Worm (Caenorhabditis elegans) whole organism, late embryonic: ENCODE results near the gene C06A1.6.
A peak's percentile ranks its signal among the peaks of the same experiment; 100 is the strongest.

ENCODE experiments used
- C38D4.7 ChIP-seq: fragments of 200-800 bp; sonication (Bioruptor generic); optimal IDR thresholded peaks from 2 replicates; lab custom pipeline; 2018; ENCODE audit warnings: mild to moderate bottlenecking, missing genetic modification characterization, moderate library complexity, missing compliant biosample characterization
- F13H6.1 ChIP-seq: sonication (generic microtip); optimal IDR thresholded peaks from 2 replicates; lab custom pipeline; 2016; ENCODE audit warnings: missing genetic modification characterization, missing compliant biosample characterization
- ahr-1 ChIP-seq: sonication (generic microtip); optimal IDR thresholded peaks from 2 replicates; lab custom pipeline; 2016; ENCODE audit warnings: missing genetic modification characterization, missing compliant biosample characterization
- ama-1 ChIP-seq: fragments of 150-350 bp; optimal IDR thresholded peaks from 2 replicates; lab custom pipeline; 2014
- ceh-18 ChIP-seq: sonication (generic microtip); optimal IDR thresholded peaks from 2 replicates; lab custom pipeline; 2016; ENCODE audit warnings: missing genetic modification characterization, missing compliant biosample characterization
- ceh-19 ChIP-seq: fragments of 200-800 bp; sonication (Bioruptor generic); optimal IDR thresholded peaks from 2 replicates; lab custom pipeline; 2018; ENCODE audit warnings: mild to moderate bottlenecking, missing genetic modification characterization, missing compliant biosample characterization
- ceh-31 ChIP-seq: sonication (generic microtip); optimal IDR thresholded peaks from 2 replicates; lab custom pipeline; 2016; ENCODE audit warnings: missing genetic modification characterization, missing compliant biosample characterization
- ceh-45 ChIP-seq: fragments of 200-800 bp; sonication (Bioruptor generic); IDR thresholded peaks from 2 replicates; pipeline ENCODE4 v1.3.6; 2022; ENCODE audit warnings: missing genetic modification reagents, missing genetic modification characterization, missing compliant biosample characterization
- ceh-48 ChIP-seq: sonication (generic microtip); optimal IDR thresholded peaks from 2 replicates; lab custom pipeline; 2016; ENCODE audit warnings: missing genetic modification characterization, inconsistent platforms, missing compliant biosample characterization
- ceh-6 ChIP-seq: fragments of 200-800 bp; sonication (Bioruptor generic); optimal IDR thresholded peaks from 2 replicates; lab custom pipeline; 2018; ENCODE audit warnings: mild to moderate bottlenecking, missing genetic modification characterization, missing compliant biosample characterization
- ceh-9 ChIP-seq: sonication (generic microtip); optimal IDR thresholded peaks from 2 replicates; lab custom pipeline; 2016; ENCODE audit warnings: mild to moderate bottlenecking, missing genetic modification characterization, inconsistent platforms, missing compliant biosample characterization
- che-1 ChIP-seq: sonication (generic microtip); optimal IDR thresholded peaks from 2 replicates; lab custom pipeline; 2016; ENCODE audit warnings: mild to moderate bottlenecking, missing genetic modification characterization, missing compliant biosample characterization
- elt-4 ChIP-seq: sonication (generic microtip); optimal IDR thresholded peaks from 2 replicates; lab custom pipeline; 2016; ENCODE audit warnings: missing genetic modification characterization, missing compliant biosample characterization
- ets-4 ChIP-seq: sonication (generic microtip); optimal IDR thresholded peaks from 2 replicates; lab custom pipeline; 2016; ENCODE audit warnings: missing genetic modification characterization, missing compliant biosample characterization
- fax-1 ChIP-seq: sonication (generic microtip); optimal IDR thresholded peaks from 2 replicates; lab custom pipeline; 2016; ENCODE audit warnings: missing genotype, missing genetic modification characterization, missing compliant biosample characterization
- hlh-30 ChIP-seq: sonication (generic microtip); optimal IDR thresholded peaks from 2 replicates; lab custom pipeline; 2017; ENCODE audit warnings: antibody characterized with exemption, missing genetic modification characterization, missing compliant biosample characterization; ENCODE audit not compliant: insufficient read depth
- hlh-8 ChIP-seq: sonication (generic microtip); optimal IDR thresholded peaks from 2 replicates; lab custom pipeline; 2016; ENCODE audit warnings: missing genotype, missing genetic modification characterization, missing compliant biosample characterization
- madf-2 ChIP-seq: sonication (generic microtip); optimal IDR thresholded peaks from 2 replicates; lab custom pipeline; 2017; ENCODE audit warnings: missing genetic modification characterization, missing compliant biosample characterization
- nfya-1 ChIP-seq: sonication (generic microtip); optimal IDR thresholded peaks from 2 replicates; lab custom pipeline; 2017; ENCODE audit warnings: missing genetic modification characterization, mild to moderate bottlenecking, missing compliant biosample characterization, antibody characterized with exemption, moderate library complexity
- nhr-11 ChIP-seq: fragments of 150-350 bp; optimal IDR thresholded peaks from 2 replicates; lab custom pipeline; 2014; ENCODE audit warnings: missing biosample characterization, missing genetic modification characterization
- nhr-232 ChIP-seq: sonication (generic microtip); optimal IDR thresholded peaks from 2 replicates; lab custom pipeline; 2016; ENCODE audit warnings: missing genetic modification characterization, missing compliant biosample characterization
- npax-4 ChIP-seq: sonication (generic microtip); optimal IDR thresholded peaks from 2 replicates; lab custom pipeline; 2016; ENCODE audit warnings: missing genetic modification characterization, missing compliant biosample characterization
- pag-3 ChIP-seq: sonication (generic microtip); optimal IDR thresholded peaks from 2 replicates; lab custom pipeline; 2016; ENCODE audit warnings: missing compliant biosample characterization, missing genetic modification characterization, borderline replicate concordance
- pat-9 ChIP-seq: fragments of 200-800 bp; sonication (Bioruptor generic); optimal IDR thresholded peaks from 2 replicates; lab custom pipeline; 2018; ENCODE audit warnings: mild to moderate bottlenecking, missing genetic modification characterization, moderate library complexity, missing compliant biosample characterization
- pax-1 ChIP-seq: fragments of 150-350 bp; optimal IDR thresholded peaks from 2 replicates; lab custom pipeline; 2014; ENCODE audit warnings: missing biosample characterization, missing genetic modification characterization
- pha-2 ChIP-seq: sonication (generic microtip); optimal IDR thresholded peaks from 2 replicates; lab custom pipeline; 2017; ENCODE audit warnings: mild to moderate bottlenecking, missing genetic modification characterization, missing compliant biosample characterization
- pha-4 ChIP-seq: fragments of 150-350 bp; optimal IDR thresholded peaks from 2 replicates; lab custom pipeline; 2018; ENCODE audit warnings: missing biosample characterization, missing genetic modification reagents, missing genetic modification characterization
- pqm-1 ChIP-seq: sonication (generic microtip); optimal IDR thresholded peaks from 2 replicates; lab custom pipeline; 2016; ENCODE audit warnings: missing genetic modification characterization, missing compliant biosample characterization
- pros-1 ChIP-seq: fragments of 150-350 bp; optimal IDR thresholded peaks from 2 replicates; lab custom pipeline; 2014; ENCODE audit warnings: missing biosample characterization, missing genetic modification reagents, missing genetic modification characterization
- ref-2 ChIP-seq: sonication (generic microtip); optimal IDR thresholded peaks from 2 replicates; lab custom pipeline; 2016; ENCODE audit warnings: missing genetic modification characterization, missing compliant biosample characterization
- rnt-1 ChIP-seq: sonication (generic microtip); optimal IDR thresholded peaks from 2 replicates; lab custom pipeline; 2016; ENCODE audit warnings: missing genetic modification characterization, missing compliant biosample characterization
- sox-2 ChIP-seq: fragments of 200-800 bp; sonication (Bioruptor generic); IDR thresholded peaks from 2 replicates; pipeline ENCODE4 v1.3.6; 2022; ENCODE audit warnings: missing genetic modification reagents, missing genetic modification characterization, missing compliant biosample characterization
- tbx-2 ChIP-seq: sonication (generic microtip); optimal IDR thresholded peaks from 2 replicates; lab custom pipeline; 2016; ENCODE audit warnings: missing genetic modification characterization, missing compliant biosample characterization
- tbx-7 ChIP-seq: sonication (generic microtip); optimal IDR thresholded peaks from 2 replicates; lab custom pipeline; 2016; ENCODE audit warnings: missing genotype, missing genetic modification characterization, missing compliant biosample characterization
- unc-3 ChIP-seq, 2 experiments: fragments of 200-800 bp in 1 of 2; sonication (Bioruptor generic) in 1 of 2; sonication (generic microtip) in 1 of 2; conservative IDR thresholded peaks in 1 of 2; optimal IDR thresholded peaks in 1 of 2; 2 replicates each; pipeline versions ENCODE4 v1.3.6 to Lab custom; 2016 to 2022; ENCODE audit warnings: missing compliant biosample characterization in 2 of 2, missing genetic modification characterization in 2 of 2, missing genetic modification reagents in 1 of 2
- unc-55 ChIP-seq: sonication (generic microtip); optimal IDR thresholded peaks from 2 replicates; lab custom pipeline; 2017; ENCODE audit warnings: missing biosample characterization, missing genetic modification reagents, missing genetic modification characterization
- ztf-16 ChIP-seq: sonication (generic microtip); optimal IDR thresholded peaks from 2 replicates; lab custom pipeline; 2017; ENCODE audit warnings: missing genetic modification characterization, missing compliant biosample characterization

Gene C06A1.6

DNA sequence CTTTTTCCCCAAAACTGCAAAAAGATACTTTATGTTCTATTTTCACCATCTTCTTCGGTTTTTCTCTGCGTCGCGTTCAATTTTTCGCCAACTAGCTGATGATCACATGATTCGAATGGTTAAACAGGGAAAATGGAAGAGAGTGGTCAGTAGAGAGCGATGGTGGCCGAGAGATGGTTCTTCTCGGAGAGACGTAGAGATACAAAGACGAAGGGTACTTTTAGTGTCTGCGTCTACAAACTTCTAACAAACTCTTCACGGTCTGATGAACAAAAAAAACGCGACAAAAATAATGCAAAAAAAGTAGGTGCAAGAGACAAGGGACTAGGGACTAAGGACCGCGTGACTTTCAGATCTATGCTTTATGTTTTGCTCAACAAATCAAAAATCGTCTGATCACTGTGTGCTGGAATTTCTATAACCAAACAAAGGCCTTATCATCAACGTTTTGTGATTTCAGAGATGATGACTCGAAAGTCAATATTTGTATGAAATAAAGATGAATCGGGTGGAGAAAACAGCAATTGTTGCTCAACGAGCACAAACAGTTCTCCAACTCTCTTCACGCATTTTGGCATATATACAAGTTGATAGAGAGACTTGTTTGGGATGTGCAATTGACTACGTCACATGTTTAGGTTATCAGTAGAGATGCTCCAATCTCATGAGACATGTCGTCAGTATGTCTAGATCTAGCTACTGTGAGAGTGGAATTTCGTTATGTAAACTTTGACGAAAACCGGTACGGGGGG lies 12.3 kb downstream of the C06A1.6 start:
- TF ChIP-seq ceh-6 (GFP tag; lab: Kevin White, UChicago) (no peak), F13H6.1 (tag; lab: Kevin White, UChicago) (peak; percentile 2), nfya-1 (peak; percentile 76), pros-1 (tag; lab: Kevin White, UChicago) (peak; percentile 65), hlh-30 (tag; lab: Kevin White, UChicago) (peak; percentile 96), pax-1 (peak; percentile 95), npax-4 (tag; lab: Kevin White, UChicago) (no peak), ceh-31 (tag; lab: Kevin White, UChicago) (peak; percentile 75), ceh-18 (tag; lab: Kevin White, UChicago) (peak; percentile 34), tbx-2 (tag; lab: Kevin White, UChicago) (peak; percentile 64), unc-55 (peak; percentile 82), ahr-1 (tag; lab: Kevin White, UChicago) (no peak), pha-2 (tag; lab: Kevin White, UChicago) (no peak), ceh-45 (GFP tag; lab: Robert Waterston, UW) (no peak), ref-2 (tag; lab: Kevin White, UChicago) (peak; percentile 67)

DNA sequence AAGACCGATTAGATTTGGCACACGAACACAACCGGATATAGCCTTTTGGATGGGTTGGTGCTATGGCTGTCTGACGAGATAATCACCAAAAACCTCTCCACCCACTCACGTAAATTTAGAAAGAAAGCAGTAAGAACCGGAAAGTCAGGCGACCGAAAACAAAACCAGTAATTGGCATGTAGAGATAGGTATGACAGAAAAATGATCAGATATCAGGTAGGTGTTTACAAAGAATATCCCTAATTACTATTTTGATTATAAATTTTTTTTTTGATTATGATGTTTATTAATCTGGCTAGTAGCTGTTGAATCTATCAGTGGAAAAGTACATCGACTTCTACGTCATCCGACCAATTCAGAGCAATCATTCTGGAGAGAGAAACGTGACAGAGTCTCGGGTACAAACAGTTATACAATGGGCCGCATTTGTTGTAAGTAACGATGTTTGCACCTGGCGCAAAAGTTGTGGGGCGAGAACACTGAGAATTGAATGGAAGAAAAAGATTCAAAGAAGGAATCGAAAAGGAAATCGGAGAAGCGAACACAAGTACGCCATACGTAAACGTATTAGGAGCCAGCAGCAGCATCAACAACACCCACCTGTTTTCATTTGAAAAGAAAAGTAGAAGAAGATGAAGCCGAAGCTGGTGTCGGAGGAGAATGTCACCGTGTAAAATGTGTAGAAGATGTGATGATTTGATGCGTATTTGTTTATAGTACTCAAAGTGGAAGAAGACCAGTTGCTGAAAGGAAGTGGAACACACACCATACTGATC lies 13.4 kb downstream of the C06A1.6 start:
- TF ChIP-seq pha-4 (tag; lab: Kevin White, UChicago) (no peak), pax-1 (no peak), ceh-48 (tag; lab: Kevin White, UChicago) (no peak), madf-2 (no peak), ets-4 (no peak), tbx-7 (tag; lab: Kevin White, UChicago) (no peak), pqm-1 (tag; lab: Kevin White, UChicago) (no peak), C38D4.7 (no peak), unc-3 (GFP tag; conservative IDR thresholded peaks at IDR 0.05; lab: Robert Waterston, UW) (no peak), unc-3 (tag; optimal IDR thresholded peaks at IDR 0.05; lab: Kevin White, UChicago) (no peak), ref-2 (tag; lab: Kevin White, UChicago) (no peak), ama-1 (lab: Kevin White, UChicago) (no peak)

DNA sequence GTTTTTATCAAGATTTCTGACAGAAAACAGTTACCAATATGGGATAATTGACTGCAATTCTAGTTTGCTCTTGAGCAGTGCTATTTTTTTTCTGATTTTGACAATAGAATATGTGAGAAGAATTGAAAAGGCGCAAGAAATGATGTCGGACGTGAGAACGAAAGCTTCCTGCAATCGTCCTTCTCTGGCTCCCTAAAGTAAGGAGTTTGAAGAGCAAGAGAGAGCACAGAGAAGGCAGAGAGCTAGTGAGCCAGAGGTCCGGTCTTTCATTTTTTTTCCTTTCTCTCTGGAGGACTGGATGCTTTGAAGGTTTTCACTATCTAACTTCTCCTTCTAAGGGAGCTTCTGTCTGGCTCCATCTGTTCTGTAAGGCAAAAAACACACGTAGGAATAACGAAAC lies 14.3 kb downstream of the C06A1.6 start:
- TF ChIP-seq ceh-6 (GFP tag; lab: Kevin White, UChicago) (no peak), pat-9 (tag; lab: Kevin White, UChicago) (no peak), ceh-9 (no peak), pros-1 (tag; lab: Kevin White, UChicago) (no peak), pag-3 (tag; lab: Kevin White, UChicago) (no peak), pax-1 (no peak), rnt-1 (tag; lab: Kevin White, UChicago) (no peak), elt-4 (no peak), ref-2 (tag; lab: Kevin White, UChicago) (no peak), nhr-11 (tag; lab: Kevin White, UChicago) (no peak), ceh-31 (tag; lab: Kevin White, UChicago) (no peak), sox-2 (GFP tag; lab: Robert Waterston, UW) (no peak), ama-1 (lab: Kevin White, UChicago) (no peak), ztf-16 (no peak), ceh-19 (GFP tag; lab: Kevin White, UChicago) (no peak), nhr-232 (tag; lab: Kevin White, UChicago) (no peak), hlh-8 (tag; lab: Kevin White, UChicago) (no peak), pha-2 (tag; lab: Kevin White, UChicago) (no peak), fax-1 (tag; lab: Kevin White, UChicago) (no peak), che-1 (tag; lab: Kevin White, UChicago) (no peak)
